Worm (Caenorhabditis elegans): ENCODE measurements around the gene K01G12.22.

DNA sequence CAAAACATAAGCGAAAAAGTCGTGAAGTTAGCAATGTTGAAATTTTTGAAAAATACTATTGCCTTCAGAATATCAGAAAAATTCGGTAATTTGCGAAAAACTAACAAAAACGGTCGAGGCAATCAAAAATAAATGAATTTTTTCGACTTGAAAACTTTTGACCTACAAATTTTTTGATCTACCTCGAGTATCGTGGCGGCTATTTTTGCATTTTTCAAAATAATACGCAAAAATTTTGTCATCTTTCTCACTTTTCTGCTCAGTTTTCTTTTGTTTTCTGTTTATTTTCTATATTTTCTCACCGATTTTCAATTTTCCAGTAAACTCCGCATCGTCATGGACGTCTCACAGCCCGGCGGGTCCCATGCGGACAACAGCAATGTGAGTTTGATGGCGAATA is 23.8 kb downstream of the K01G12.22 start:
- TF ChIP-seq nhr-76 (tag; optimal IDR thresholded peaks at IDR 0.05) (no peak), ceh-43 (GFP tag; optimal IDR thresholded peaks at IDR 0.05) (no peak), nhr-237 (tag; optimal IDR thresholded peaks at IDR 0.05) (no peak), snpc-4 (tag; optimal IDR thresholded peaks at IDR 0.05) (no peak), ham-2 (GFP tag; optimal IDR thresholded peaks at IDR 0.05) (no peak), mep-1 (tag; optimal IDR thresholded peaks at IDR 0.05) (no peak)
